Fruit fly (Drosophila melanogaster) whole organism, embryonic: ENCODE data around the gene CG7320.

Experiments
- ATbp ChIP-seq: fragments of 200-800 bp; sonication (Bioruptor generic); optimal IDR thresholded peaks from 2 replicates; lab custom pipeline; 2017; ENCODE audit warnings: missing biosample characterization, mild to moderate bottlenecking, missing genetic modification characterization, missing genetic modification reagents
- Asciz ChIP-seq: fragments of 200-800 bp; sonication (Bioruptor generic); optimal IDR thresholded peaks from 2 replicates; lab custom pipeline; 2017; ENCODE audit warnings: missing biosample characterization, mild to moderate bottlenecking, missing genetic modification characterization, missing genetic modification reagents
- Bteb2 ChIP-seq: fragments of 200-800 bp; sonication (Bioruptor generic); optimal IDR thresholded peaks from 2 replicates; lab custom pipeline; 2016; ENCODE audit warnings: missing biosample characterization, missing genetic modification characterization
- CG10366 ChIP-seq: fragments of 200-800 bp; sonication (Bioruptor generic); IDR thresholded peaks from 2 replicates; pipeline ENCODE4 v1.3.6; 2022; ENCODE audit warnings: missing biosample characterization, missing genetic modification characterization
- CG13123 ChIP-seq: fragments of 200-800 bp; sonication (Bioruptor generic); optimal IDR thresholded peaks from 2 replicates; lab custom pipeline; 2016; ENCODE audit warnings: missing biosample characterization, missing genetic modification characterization
- CG14014 ChIP-seq: fragments of 200-800 bp; sonication (Bioruptor generic); IDR thresholded peaks from 2 replicates; pipeline ENCODE4 v1.3.6; 2022; ENCODE audit warnings: missing biosample characterization, missing genetic modification characterization
- CG14050 ChIP-seq: fragments of 200-800 bp; sonication (Bioruptor generic); IDR thresholded peaks from 3 replicates; pipeline ENCODE4 v1.3.6; 2022; ENCODE audit warnings: missing biosample characterization, missing genetic modification characterization
- CG15011 ChIP-seq: fragments of 200-800 bp; sonication (Bioruptor generic); optimal IDR thresholded peaks from 3 replicates; lab custom pipeline; 2018; ENCODE audit warnings: missing biosample characterization, mild to moderate bottlenecking, missing genetic modification characterization
- CG1529 ChIP-seq: fragments of 200-800 bp; sonication (Bioruptor generic); optimal IDR thresholded peaks from 3 replicates; lab custom pipeline; 2018; ENCODE audit warnings: missing biosample characterization, missing genetic modification characterization
- CG1602 ChIP-seq: fragments of 200-800 bp; sonication (Bioruptor generic); optimal IDR thresholded peaks from 3 replicates; lab custom pipeline; 2016; ENCODE audit warnings: missing biosample characterization, missing genetic modification characterization
- CG17612 ChIP-seq: fragments of 200-800 bp; sonication (Bioruptor generic); IDR thresholded peaks from 2 replicates; pipeline ENCODE4 v1.3.6; 2022; ENCODE audit warnings: missing biosample characterization, missing genetic modification characterization
- CG1792 ChIP-seq: fragments of 200-800 bp; sonication (Bioruptor generic); optimal IDR thresholded peaks from 2 replicates; lab custom pipeline; 2016; ENCODE audit warnings: missing biosample characterization, missing genetic modification characterization
- CG2875 ChIP-seq: fragments of 200-800 bp; sonication (Bioruptor generic); optimal IDR thresholded peaks from 2 replicates; lab custom pipeline; 2017; ENCODE audit warnings: missing biosample characterization, mild to moderate bottlenecking, missing genetic modification characterization, missing genetic modification reagents
- CG32767 ChIP-seq: fragments of 200-800 bp; sonication (Bioruptor generic); IDR thresholded peaks from 2 replicates; pipeline ENCODE4 v1.3.6; 2022; ENCODE audit warnings: missing biosample characterization, missing genetic modification characterization
- CG3281 ChIP-seq: fragments of 200-800 bp; sonication (Bioruptor generic); optimal IDR thresholded peaks from 3 replicates; lab custom pipeline; 2017; ENCODE audit warnings: missing biosample characterization, mild to moderate bottlenecking, missing genetic modification characterization
- CG3407 ChIP-seq: fragments of 200-800 bp; sonication (Bioruptor generic); optimal IDR thresholded peaks from 2 replicates; lab custom pipeline; 2018; ENCODE audit warnings: missing biosample characterization, mild to moderate bottlenecking, missing genetic modification characterization
- CG4360 ChIP-seq: fragments of 200-800 bp; sonication (Bioruptor generic); IDR thresholded peaks from 2 replicates; pipeline ENCODE4 v1.3.6; 2022; ENCODE audit warnings: missing biosample characterization, missing genetic modification characterization
- CG5953 ChIP-seq: fragments of 200-800 bp; sonication (Bioruptor generic); IDR thresholded peaks from 2 replicates; pipeline ENCODE4 v1.3.6; 2022; ENCODE audit warnings: missing biosample characterization, missing genetic modification characterization
- CG6791 ChIP-seq: fragments of 200-800 bp; sonication (Bioruptor generic); IDR thresholded peaks from 3 replicates; pipeline ENCODE4 v1.3.6; 2022; ENCODE audit warnings: missing biosample characterization, missing genetic modification characterization; ENCODE audit not compliant: partially characterized antibody
- CG8765 ChIP-seq: fragments of 200-800 bp; sonication (Bioruptor generic); IDR thresholded peaks from 2 replicates; pipeline ENCODE4 v1.3.6; 2022; ENCODE audit warnings: missing biosample characterization, missing genetic modification characterization
- CG9215 ChIP-seq: fragments of 200-800 bp; sonication (Bioruptor generic); IDR thresholded peaks from 2 replicates; pipeline ENCODE4 v1.3.6; 2022; ENCODE audit warnings: missing biosample characterization, missing genetic modification characterization
- CG9727 ChIP-seq: fragments of 200-800 bp; sonication (Bioruptor generic); optimal IDR thresholded peaks from 3 replicates; lab custom pipeline; 2017; ENCODE audit warnings: missing biosample characterization, mild to moderate bottlenecking, missing genetic modification characterization
- D19A ChIP-seq: fragments of 200-800 bp; optimal IDR thresholded peaks from 3 replicates; lab custom pipeline; 2019; ENCODE audit warnings: missing biosample characterization, mild to moderate bottlenecking, missing genetic modification characterization, moderate library complexity
- Dll ChIP-seq: fragments of 200-800 bp; sonication (Bioruptor generic); IDR thresholded peaks from 4 replicates; pipeline ENCODE4 v1.3.6; 2022; ENCODE audit warnings: missing biosample characterization, missing genetic modification characterization; ENCODE audit not compliant: partially characterized antibody
- Eip74EF ChIP-seq, 2 experiments: fragments of 200-800 bp in 1 of 2; fragments of >200 bp in 1 of 2; sonication (Bioruptor generic) in 1 of 2; optimal IDR thresholded peaks; 2 replicates each; lab custom pipeline; 2017 to 2019; ENCODE audit warnings: missing biosample characterization in 2 of 2, missing genetic modification characterization in 2 of 2, mild to moderate bottlenecking in 1 of 2, moderate library complexity in 1 of 2
- HLH3B ChIP-seq: fragments of 200-800 bp; sonication (Bioruptor generic); IDR thresholded peaks from 2 replicates; pipeline ENCODE4 v1.3.6; 2022; ENCODE audit warnings: missing biosample characterization, missing genetic modification characterization
- HLHmδ ChIP-seq: fragments of 200-800 bp; sonication (Bioruptor generic); optimal IDR thresholded peaks from 2 replicates; lab custom pipeline; 2018; ENCODE audit warnings: missing biosample characterization, mild to moderate bottlenecking, missing genetic modification characterization, moderate library complexity
- Hand ChIP-seq: fragments of 200-800 bp; sonication (Bioruptor generic); optimal IDR thresholded peaks from 2 replicates; lab custom pipeline; 2017; ENCODE audit warnings: mild to moderate bottlenecking, missing biosample characterization, missing genetic modification reagents, missing genetic modification characterization
- HmgD ChIP-seq: fragments of 200-800 bp; sonication (Bioruptor generic); optimal IDR thresholded peaks from 3 replicates; lab custom pipeline; 2016; ENCODE audit warnings: missing biosample characterization, missing genetic modification characterization
- Hr51 ChIP-seq, 2 experiments: fragments of 200-800 bp; sonication (Bioruptor generic); optimal IDR thresholded peaks; 2 replicates in 1 of 2; 3 replicates in 1 of 2; lab custom pipeline; 2016 to 2018; ENCODE audit warnings: missing biosample characterization in 2 of 2, missing genetic modification characterization in 2 of 2, mild to moderate bottlenecking in 1 of 2, moderate library complexity in 1 of 2
- Neu2 ChIP-seq: fragments of 200-800 bp; sonication (Bioruptor generic); optimal IDR thresholded peaks from 3 replicates; lab custom pipeline; 2016; ENCODE audit warnings: missing biosample characterization, missing genetic modification characterization, borderline replicate concordance
- NfI ChIP-seq: fragments of 200-800 bp; sonication (Bioruptor generic); optimal IDR thresholded peaks from 3 replicates; lab custom pipeline; 2018; ENCODE audit warnings: missing biosample characterization, mild to moderate bottlenecking, missing genetic modification characterization, moderate library complexity
- YL-1 ChIP-seq: fragments of 200-800 bp; sonication (Bioruptor generic); optimal IDR thresholded peaks from 3 replicates; lab custom pipeline; 2017; ENCODE audit warnings: missing biosample characterization, mild to moderate bottlenecking, missing genetic modification characterization
- abd-A ChIP-seq: fragments of 200-800 bp; sonication (Bioruptor generic); optimal IDR thresholded peaks from 3 replicates; lab custom pipeline; 2019; ENCODE audit warnings: missing biosample characterization, mild to moderate bottlenecking, missing genetic modification characterization, moderate library complexity
- ac ChIP-seq: fragments of 200-800 bp; sonication (Bioruptor generic); optimal IDR thresholded peaks from 3 replicates; lab custom pipeline; 2017; ENCODE audit warnings: missing biosample characterization, mild to moderate bottlenecking, missing genetic modification characterization
- bcd ChIP-seq: fragments of 200-800 bp; sonication (Bioruptor generic); optimal IDR thresholded peaks from 2 replicates; lab custom pipeline; 2017; ENCODE audit warnings: missing biosample characterization, mild to moderate bottlenecking, missing genetic modification characterization
- cwo ChIP-seq: fragments of 200-800 bp; sonication (Bioruptor generic); optimal IDR thresholded peaks from 3 replicates; lab custom pipeline; 2017; ENCODE audit warnings: missing biosample characterization, missing genetic modification characterization, mild to moderate bottlenecking, moderate library complexity, missing genetic modification reagents
- dati ChIP-seq: fragments of 200-800 bp; sonication (Bioruptor generic); IDR thresholded peaks from 2 replicates; pipeline ENCODE4 v1.3.6; 2022; ENCODE audit warnings: missing biosample characterization, missing genetic modification characterization
- esg ChIP-seq: fragments of 200-800 bp; sonication (Bioruptor generic); conservative IDR thresholded peaks from 2 replicates; pipeline ENCODE4 v1.3.6; 2022; ENCODE audit warnings: missing biosample characterization, missing genetic modification characterization
- eve ChIP-seq, 2 experiments: fragments of >200 bp; optimal IDR thresholded peaks; 2 replicates each; lab custom pipeline; 2017; ENCODE audit warnings: missing biosample characterization in 2 of 2, missing genetic modification characterization in 2 of 2
- gcm2 ChIP-seq: fragments of 200-800 bp; sonication (Bioruptor generic); optimal IDR thresholded peaks from 2 replicates; lab custom pipeline; 2016; ENCODE audit warnings: missing biosample characterization, missing genetic modification characterization
- gro ChIP-seq: fragments of 200-800 bp; sonication (Bioruptor generic); optimal IDR thresholded peaks from 2 replicates; lab custom pipeline; 2016; ENCODE audit warnings: missing biosample characterization, missing genetic modification characterization
- ham ChIP-seq: fragments of 200-800 bp; sonication (Bioruptor generic); IDR thresholded peaks from 2 replicates; pipeline ENCODE4 v1.3.6; 2022; ENCODE audit warnings: missing biosample characterization, missing genetic modification characterization
- lab ChIP-seq: fragments of 200-800 bp; sonication (Bioruptor generic); optimal IDR thresholded peaks from 3 replicates; lab custom pipeline; 2017; ENCODE audit warnings: missing biosample characterization, missing genetic modification characterization, mild to moderate bottlenecking, moderate library complexity, missing genetic modification reagents
- onecut ChIP-seq: fragments of 200-800 bp; sonication (Bioruptor generic); IDR thresholded peaks from 2 replicates; pipeline ENCODE4 v1.3.6; 2022; ENCODE audit warnings: missing biosample characterization, missing genetic modification characterization
- sc ChIP-seq, 3 experiments: fragments of >200 bp in 2 of 3; fragments of 200-800 bp in 1 of 3; sonication (Bioruptor generic) in 1 of 3; optimal IDR thresholded peaks; 2 replicates in 2 of 3; 3 replicates in 1 of 3; lab custom pipeline; 2017; ENCODE audit warnings: mild to moderate bottlenecking in 1 of 3, missing biosample characterization in 1 of 3, missing genetic modification characterization in 1 of 3, missing genetic modification reagents in 1 of 3
- tap ChIP-seq: fragments of 200-800 bp; optimal IDR thresholded peaks from 3 replicates; lab custom pipeline; 2019; ENCODE audit warnings: missing biosample characterization, mild to moderate bottlenecking, missing genetic modification characterization, moderate library complexity
- wdn ChIP-seq: fragments of 200-800 bp; sonication (Bioruptor generic); IDR thresholded peaks from 2 replicates; pipeline ENCODE4 v1.3.6; 2022; ENCODE audit warnings: missing biosample characterization, missing genetic modification characterization

CG7320 gene

DNA sequence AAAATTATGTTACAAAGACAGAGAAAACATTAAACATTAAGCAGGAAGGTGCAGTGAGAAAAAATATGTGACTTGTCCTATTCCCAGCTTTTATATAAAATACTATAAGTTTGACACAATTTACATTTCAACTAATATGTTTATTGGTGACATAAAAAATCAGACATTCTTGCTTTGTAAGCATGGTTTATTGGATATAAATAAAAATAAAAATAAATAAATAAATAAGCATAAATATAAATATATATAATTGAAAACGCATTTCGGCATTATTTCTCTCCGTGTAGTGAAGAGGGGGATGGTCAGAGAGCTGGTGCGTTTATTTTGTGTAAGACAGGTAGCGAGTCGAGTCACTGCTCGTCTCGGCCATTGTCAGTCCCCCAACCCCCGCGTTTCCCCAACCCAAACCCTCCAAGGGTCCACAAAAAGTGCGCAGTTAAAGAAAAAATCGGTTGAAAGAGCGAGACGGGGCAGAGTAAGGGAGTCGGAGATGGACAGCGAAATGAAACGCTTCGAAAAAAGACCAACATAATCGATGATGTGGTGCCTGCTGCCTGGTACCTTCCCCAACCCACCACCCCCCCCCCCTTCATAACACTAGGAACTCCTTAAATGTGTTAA is 8.3 kb upstream of the CG7320 start (continued):
- peak in 1 of 2 experiments; percentile 64 for TF ChIP-seq Eip74EF (GFP tag; optimal IDR thresholded peaks at IDR 0.05; lab: Kevin White, UChicago)
- peak; percentile 63 for TF ChIP-seq cwo (GFP tag; lab: Kevin White, UChicago)
- peak; percentile 79 for TF ChIP-seq bcd (GFP tag; lab: Kevin White, UChicago)
- TF ChIP-seq CG9727: peak; percentile 93
- TF ChIP-seq CG3281 (GFP tag; lab: Kevin White, UChicago): peak; percentile 71
- peak; percentile 37; the same call in 1 of the 2 replicates for TF ChIP-seq CG10366 (GFP tag; lab: Robert Waterston, UW)
- TF ChIP-seq lab: peak; percentile 81
- TF ChIP-seq CG3407 (GFP tag; lab: Kevin White, UChicago): peak; percentile 55
- no peak for TF ChIP-seq gro (GFP tag; lab: Kevin White, UChicago)
- TF ChIP-seq dati (GFP tag; lab: Robert Waterston, UW): no peak
- peak; percentile 22 for TF ChIP-seq CG13123 (GFP tag; lab: Kevin White, UChicago)
- peak; percentile 43; the same call in 1 of the 2 replicates for TF ChIP-seq CG8765 (GFP tag; lab: Robert Waterston, UW)
- peak; percentile 59 for TF ChIP-seq CG1529 (GFP tag; lab: Kevin White, UChicago)
- TF ChIP-seq ac (GFP tag; lab: Kevin White, UChicago): peak; percentile 54
- TF ChIP-seq tap (tag; lab: Kevin White, UChicago): peak; percentile 68
- TF ChIP-seq CG9215: peak; percentile 66
- no peak for TF ChIP-seq eve (GFP tag; optimal IDR thresholded peaks at IDR 0.05; lab: Kevin White, UChicago)
- peak; percentile 76 for TF ChIP-seq CG2875 (GFP tag; lab: Kevin White, UChicago)
- 0 out of 2 replicates have a peak, but pooled peaks have one; percentile 19 for TF ChIP-seq CG32767
- TF ChIP-seq CG5953 (GFP tag; lab: Robert Waterston, UW): no peak
- TF ChIP-seq ATbp: peak; percentile 64
- TF ChIP-seq CG1792 (GFP tag; lab: Kevin White, UChicago): no peak
- peak; percentile 74 for TF ChIP-seq Asciz
- TF ChIP-seq YL-1 (GFP tag; lab: Kevin White, UChicago): no peak
- no peak for TF ChIP-seq sc (optimal IDR thresholded peaks at IDR 0.05; lab: Kevin White, UChicago)
- TF ChIP-seq sc (GFP tag; optimal IDR thresholded peaks at IDR 0.05; lab: Kevin White, UChicago): peak; percentile 73
- peak; percentile 68 for TF ChIP-seq HLH3B (GFP tag; lab: Robert Waterston, UW)
- TF ChIP-seq Hr51 (GFP tag; optimal IDR thresholded peaks at IDR 0.05; lab: Kevin White, UChicago): peak in 1 of 2 experiments; percentile 80
- TF ChIP-seq CG14050 (GFP tag; lab: Robert Waterston, UW): no peak
- TF ChIP-seq Bteb2 (GFP tag; lab: Kevin White, UChicago): no peak
- peak; percentile 60 for TF ChIP-seq NfI (GFP tag; lab: Kevin White, UChicago)
- peak; percentile 74 for TF ChIP-seq CG1602 (GFP tag; lab: Kevin White, UChicago)
- TF ChIP-seq Hand: peak; percentile 21
- TF ChIP-seq ham: no peak
- TF ChIP-seq esg (GFP tag; lab: Robert Waterston, UW): peak; percentile 54
- no peak for TF ChIP-seq abd-A (tag; lab: Kevin White, UChicago)
- TF ChIP-seq CG15011: peak; percentile 40
- TF ChIP-seq wdn: 0 out of 2 replicates have a peak, but pooled peaks have one; percentile 33
- no peak for TF ChIP-seq CG17612
- no peak for TF ChIP-seq CG6791
- peak; percentile 50 for TF ChIP-seq onecut (GFP tag; lab: Robert Waterston, UW)
- TF ChIP-seq gcm2 (GFP tag; lab: Kevin White, UChicago): no peak
- TF ChIP-seq Neu2 (GFP tag; lab: Kevin White, UChicago): no peak
- TF ChIP-seq CG14014: 0 out of 2 replicates have a peak, but pooled peaks have one; percentile 40
- TF ChIP-seq HLHmδ (GFP tag; lab: Kevin White, UChicago): no peak
- TF ChIP-seq HmgD (GFP tag; lab: Kevin White, UChicago): no peak
- TF ChIP-seq D19A (tag; lab: Kevin White, UChicago): peak; percentile 87
- TF ChIP-seq Dll (GFP tag; lab: Robert Waterston, UW): no peak
- peak; percentile 14; the same call in 1 of the 2 replicates for TF ChIP-seq CG4360 (GFP tag; lab: Robert Waterston, UW)
